Worm (Caenorhabditis elegans): ENCODE measurements around the gene C18E9.2.

C18E9.2 gene

ce11 chrII:8938907-8939622 lies 25.7 kb upstream of the C18E9.2 start:
- no peak for TF ChIP-seq unc-62 (GFP tag; optimal IDR thresholded peaks at IDR 0.05)

ce11 chrII:8940362-8940940 lies 24.4 kb upstream of the C18E9.2 start, which contains the start of the genes set-17 and T21B10.4:
Gene set-17 (minus strand): TSS chrII:8940488.
Gene T21B10.4 (plus strand): TSS chrII:8940894.
- TF ChIP-seq unc-62 (GFP tag; optimal IDR thresholded peaks at IDR 0.05): no peak

- TF ChIP-seq unc-62 (GFP tag; optimal IDR thresholded peaks at IDR 0.05): no peak
Measured at ce11 chrII:8945167-8945566, 19.6 kb upstream of the C18E9.2 start.

- no peak for TF ChIP-seq unc-62 (GFP tag; optimal IDR thresholded peaks at IDR 0.05)
Measured at ce11 chrII:8947391-8947790, 17.4 kb upstream of the C18E9.2 start, which contains the start of gene cutl-15. Gene cutl-15 (minus strand): TSS chrII:8947688.

- no peak for TF ChIP-seq unc-62 (GFP tag; optimal IDR thresholded peaks at IDR 0.05)
Measured at ce11 chrII:8948640-8949039, 16.2 kb upstream of the C18E9.2 start.

- TF ChIP-seq unc-62 (GFP tag; optimal IDR thresholded peaks at IDR 0.05): no peak
Measured at ce11 chrII:8951270-8951669, 13.5 kb upstream of the C18E9.2 start.

- TF ChIP-seq unc-62 (GFP tag; optimal IDR thresholded peaks at IDR 0.05): no peak
Measured at ce11 chrII:8953703-8954102, 11.1 kb upstream of the C18E9.2 start.

- TF ChIP-seq unc-62 (GFP tag; optimal IDR thresholded peaks at IDR 0.05): no peak
Measured at ce11 chrII:8956896-8957295, 7.9 kb upstream of the C18E9.2 start.

ce11 chrII:8959081-8959480 lies 5.7 kb upstream of the C18E9.2 start:
- no peak for TF ChIP-seq unc-62 (GFP tag; optimal IDR thresholded peaks at IDR 0.05)

- TF ChIP-seq unc-62 (GFP tag; optimal IDR thresholded peaks at IDR 0.05): no peak
Measured at ce11 chrII:8960414-8960813, 4.4 kb upstream of the C18E9.2 start, which contains the start of gene cal-2. Gene cal-2 (plus strand): TSS chrII:8960714.

- TF ChIP-seq unc-62 (GFP tag; optimal IDR thresholded peaks at IDR 0.05): no peak
Measured at ce11 chrII:8961450-8961849, 3.4 kb upstream of the C18E9.2 start.

ce11 chrII:8962206-8962605 lies 2.6 kb upstream of the C18E9.2 start:
- TF ChIP-seq unc-62 (GFP tag; optimal IDR thresholded peaks at IDR 0.05): no peak

ce11 chrII:8964049-8964448 lies 757 bp upstream of the C18E9.2 start, which contains the start of gene sftd-3:
Gene sftd-3 (minus strand): TSS chrII:8964149.
- TF ChIP-seq unc-62 (GFP tag; optimal IDR thresholded peaks at IDR 0.05): no peak

- no peak for TF ChIP-seq unc-62 (GFP tag; optimal IDR thresholded peaks at IDR 0.05)
Measured at ce11 chrII:8969251-8970183, 4.7 kb downstream of the C18E9.2 start, which contains the start of the genes szy-20 and C18E9.5. Gene szy-20 (minus strand): TSS chrII:8969333. Gene C18E9.5 (plus strand): TSS chrII:8969980.

- TF ChIP-seq unc-62 (GFP tag; optimal IDR thresholded peaks at IDR 0.05): no peak
Measured at ce11 chrII:8973516-8974043, 8.8 kb downstream of the C18E9.2 start, which contains the start of gene tomm-40. Gene tomm-40 (minus strand): TSS chrII:8973566.

- TF ChIP-seq unc-62 (GFP tag; optimal IDR thresholded peaks at IDR 0.05): no peak
Measured at ce11 chrII:8982683-8983082, 17.9 kb downstream of the C18E9.2 start, which contains the start of gene C18E9.7. Gene C18E9.7 (minus strand): TSS chrII:8982783.
